Worm (Caenorhabditis elegans) whole organism, L2 larva: ENCODE results near the gene srd-35.

Experiments used
- ZK546.5 ChIP-seq: sonication (generic microtip); optimal IDR thresholded peaks from 2 replicates; lab custom pipeline; 2017; ENCODE audit warnings: missing biosample characterization, missing genetic modification characterization
- alr-1 ChIP-seq: fragments of 150-350 bp; optimal IDR thresholded peaks from 2 replicates; lab custom pipeline; 2014; ENCODE audit warnings: missing biosample characterization, missing genetic modification characterization
- ama-1 ChIP-seq: fragments of 150-350 bp; optimal IDR thresholded peaks from 2 replicates; lab custom pipeline; 2018; ENCODE audit warnings: inconsistent platforms
- ceh-16 ChIP-seq: fragments of 150-350 bp; optimal IDR thresholded peaks from 2 replicates; lab custom pipeline; 2014; ENCODE audit warnings: missing biosample characterization, missing genetic modification characterization
- egl-27 ChIP-seq: sonication (generic microtip); optimal IDR thresholded peaks from 3 replicates; lab custom pipeline; 2017; ENCODE audit warnings: missing biosample characterization, missing genetic modification reagents, missing genetic modification characterization
- lin-13 ChIP-seq: fragments of 150-350 bp; optimal IDR thresholded peaks from 2 replicates; lab custom pipeline; 2014; ENCODE audit warnings: missing biosample characterization, missing genetic modification reagents, missing genetic modification characterization
- lsy-2 ChIP-seq, 2 experiments: fragments of 150-350 bp in 1 of 2; sonication (generic microtip) in 1 of 2; optimal IDR thresholded peaks; 2 replicates each; lab custom pipeline; 2014 to 2017; ENCODE audit warnings: missing biosample characterization in 2 of 2, missing genetic modification characterization in 2 of 2
- mdl-1 ChIP-seq, 2 experiments: fragments of 150-350 bp in 1 of 2; sonication (generic microtip) in 1 of 2; optimal IDR thresholded peaks; 2 replicates each; lab custom pipeline; 2017; ENCODE audit warnings: missing biosample characterization in 2 of 2, missing genetic modification characterization in 2 of 2
- nhr-25 ChIP-seq: fragments of 150-350 bp; sonication (generic microtip); optimal IDR thresholded peaks from 3 replicates; lab custom pipeline; 2014; ENCODE audit warnings: missing biosample characterization, missing genetic modification characterization
- ztf-11 ChIP-seq: sonication (generic microtip); optimal IDR thresholded peaks from 2 replicates; lab custom pipeline; 2017; ENCODE audit warnings: missing biosample characterization, missing genetic modification characterization
- ztf-4 ChIP-seq: fragments of 150-350 bp; optimal IDR thresholded peaks from 2 replicates; lab custom pipeline; 2014; ENCODE audit warnings: missing biosample characterization, missing genetic modification characterization

- TF ChIP-seq lin-13 (GFP tag; lab: Kevin White, UChicago) (no peak), ama-1 (lab: Kevin White, UChicago) (no peak), ztf-11 (tag; lab: Kevin White, UChicago) (no peak), egl-27 (tag; lab: Kevin White, UChicago) (no peak), alr-1 (tag; lab: Kevin White, UChicago) (no peak), ceh-16 (tag; lab: Kevin White, UChicago) (no peak), ztf-4 (tag; lab: Kevin White, UChicago) (no peak), lsy-2 (tag; optimal IDR thresholded peaks at IDR 0.05; lab: Kevin White, UChicago) (no peak), ZK546.5 (tag; lab: Kevin White, UChicago) (no peak), nhr-25 (no peak), mdl-1 (tag; optimal IDR thresholded peaks at IDR 0.05; lab: Kevin White, UChicago) (no peak)
Measured at ce11 chrV:12919705-12920104, 44.5 kb upstream of the srd-35 start, which contains the start of gene lipl-1.
